Worm (Caenorhabditis elegans): ENCODE results near the gene apn-1.

- TF ChIP-seq mab-5 (tag; optimal IDR thresholded peaks at IDR 0.05) (no peak), elt-1 (tag; optimal IDR thresholded peaks at IDR 0.05; ENCODE audit: borderline replicate concordance, insufficient read depth) (no peak), lin-32 (GFP tag; optimal IDR thresholded peaks at IDR 0.05) (no peak), unc-62 (GFP tag; optimal IDR thresholded peaks at IDR 0.05) (no peak), flh-1 (GFP tag; optimal IDR thresholded peaks at IDR 0.05) (no peak), elt-3 (tag; optimal IDR thresholded peaks at IDR 0.05) (no peak), ham-2 (GFP tag; optimal IDR thresholded peaks at IDR 0.05) (no peak), M03D4.4 (tag; optimal IDR thresholded peaks at IDR 0.05) (no peak), sptf-1 (tag; optimal IDR thresholded peaks at IDR 0.05) (no peak), pha-4 (tag; optimal IDR thresholded peaks at IDR 0.05) (no peak)
Measured at ce11 chrII:8004157-8004556, 43.2 kb upstream of the apn-1 start, which contains the start of gene pgp-11.

Data from whole organism, mixed stage, embryonic.